Worm (Caenorhabditis elegans) whole organism, mixed stage, embryonic: ENCODE measurements around the gene Y15E3A.4.

Experiments
- M03D4.4 ChIP-seq: sonication (generic microtip); optimal IDR thresholded peaks from 2 replicates; lab custom pipeline; 2017; ENCODE audit warnings: mild to moderate bottlenecking, missing genetic modification characterization, missing compliant biosample characterization
- bed-3 ChIP-seq: fragments of 200-800 bp; sonication (Bioruptor generic); optimal IDR thresholded peaks from 3 replicates; lab custom pipeline; 2018; ENCODE audit warnings: mild to moderate bottlenecking, missing genetic modification characterization, moderate library complexity, missing compliant biosample characterization
- blmp-1 ChIP-seq: fragments of 150-350 bp; optimal IDR thresholded peaks from 2 replicates; lab custom pipeline; 2014; ENCODE audit warnings: missing biosample characterization, missing genetic modification characterization
- ceh-39 ChIP-seq: fragments of 150-350 bp; optimal IDR thresholded peaks from 2 replicates; lab custom pipeline; 2014; ENCODE audit warnings: missing biosample characterization, missing genetic modification characterization
- ceh-43 ChIP-seq: fragments of 200-800 bp; sonication (Bioruptor generic); optimal IDR thresholded peaks from 2 replicates; lab custom pipeline; 2018; ENCODE audit warnings: mild to moderate bottlenecking, missing genetic modification characterization, moderate library complexity, missing compliant biosample characterization
- ceh-83 ChIP-seq: fragments of 200-800 bp; sonication (Bioruptor generic); optimal IDR thresholded peaks from 2 replicates; lab custom pipeline; 2018; ENCODE audit warnings: mild to moderate bottlenecking, missing genetic modification characterization, missing compliant biosample characterization
- cnd-1 ChIP-seq: fragments of 200-800 bp; sonication (Bioruptor generic); optimal IDR thresholded peaks from 2 replicates; lab custom pipeline; 2018; ENCODE audit warnings: mild to moderate bottlenecking, missing genetic modification characterization, missing compliant biosample characterization
- elt-1 ChIP-seq: sonication (generic microtip); optimal IDR thresholded peaks from 2 replicates; lab custom pipeline; 2017; ENCODE audit warnings: missing genetic modification characterization, mild to moderate bottlenecking, missing compliant biosample characterization, antibody characterized with exemption, moderate library complexity, borderline replicate concordance; ENCODE audit not compliant: insufficient read depth
- elt-3 ChIP-seq: fragments of 150-350 bp; optimal IDR thresholded peaks from 2 replicates; lab custom pipeline; 2014; ENCODE audit warnings: missing biosample characterization, missing genetic modification characterization
- flh-1 ChIP-seq: fragments of 200-800 bp; sonication (Bioruptor generic); optimal IDR thresholded peaks from 2 replicates; lab custom pipeline; 2018; ENCODE audit warnings: mild to moderate bottlenecking, missing genetic modification characterization, moderate library complexity, missing compliant biosample characterization
- hlh-1 ChIP-seq: fragments of 150-350 bp; optimal IDR thresholded peaks from 2 replicates; lab custom pipeline; 2014; ENCODE audit warnings: missing biosample characterization, missing genetic modification reagents, missing genetic modification characterization
- lin-13 ChIP-seq: fragments of 150-350 bp; optimal IDR thresholded peaks from 2 replicates; lab custom pipeline; 2014; ENCODE audit warnings: missing biosample characterization, missing genetic modification characterization
- lin-32 ChIP-seq: fragments of 200-800 bp; sonication (Bioruptor generic); optimal IDR thresholded peaks from 2 replicates; lab custom pipeline; 2018; ENCODE audit warnings: mild to moderate bottlenecking, missing genetic modification characterization, missing compliant biosample characterization
- mab-5 ChIP-seq: fragments of 150-350 bp; optimal IDR thresholded peaks from 2 replicates; lab custom pipeline; 2014; ENCODE audit warnings: missing biosample characterization, missing genetic modification characterization
- mep-1 ChIP-seq: fragments of 150-350 bp; optimal IDR thresholded peaks from 2 replicates; lab custom pipeline; 2017; ENCODE audit warnings: missing biosample characterization, missing genetic modification reagents, missing genetic modification characterization, inconsistent platforms
- mls-2 ChIP-seq: sonication (generic microtip); optimal IDR thresholded peaks from 2 replicates; lab custom pipeline; 2016; ENCODE audit warnings: mild to moderate bottlenecking, missing genetic modification characterization, moderate library complexity, missing compliant biosample characterization
- nhr-12 ChIP-seq: fragments of 150-350 bp; optimal IDR thresholded peaks from 2 replicates; lab custom pipeline; 2014; ENCODE audit warnings: missing biosample characterization, missing genetic modification characterization
- nhr-2 ChIP-seq: fragments of 150-350 bp; optimal IDR thresholded peaks from 2 replicates; lab custom pipeline; 2014; ENCODE audit warnings: missing biosample characterization, missing genetic modification characterization
- nhr-237 ChIP-seq: fragments of 150-350 bp; optimal IDR thresholded peaks from 2 replicates; lab custom pipeline; 2014; ENCODE audit warnings: missing biosample characterization, missing genetic modification characterization
- nhr-28 ChIP-seq: fragments of 150-350 bp; optimal IDR thresholded peaks from 2 replicates; lab custom pipeline; 2014; ENCODE audit warnings: missing biosample characterization, missing genetic modification characterization
- nhr-76 ChIP-seq: sonication (generic microtip); optimal IDR thresholded peaks from 2 replicates; lab custom pipeline; 2017; ENCODE audit warnings: missing biosample characterization, missing genetic modification characterization
- pha-4 ChIP-seq: fragments of 150-350 bp; optimal IDR thresholded peaks from 2 replicates; lab custom pipeline; 2018; ENCODE audit warnings: missing biosample characterization, missing genetic modification reagents, missing genetic modification characterization
- sem-2 ChIP-seq: fragments of 200-800 bp; sonication (Bioruptor generic); optimal IDR thresholded peaks from 2 replicates; lab custom pipeline; 2018; ENCODE audit warnings: mild to moderate bottlenecking, missing genetic modification characterization, missing compliant biosample characterization
- snpc-4 ChIP-seq: fragments of 150-350 bp; optimal IDR thresholded peaks from 2 replicates; lab custom pipeline; 2014; ENCODE audit warnings: missing biosample characterization, missing genetic modification characterization
- tbx-8 ChIP-seq: fragments of 200-800 bp; sonication (Bioruptor generic); optimal IDR thresholded peaks from 2 replicates; lab custom pipeline; 2018; ENCODE audit warnings: mild to moderate bottlenecking, missing genetic modification characterization, moderate library complexity, missing compliant biosample characterization
- unc-120 ChIP-seq: sonication (generic microtip); optimal IDR thresholded peaks from 2 replicates; lab custom pipeline; 2017; ENCODE audit warnings: missing genetic modification characterization, missing compliant biosample characterization; ENCODE audit not compliant: poor library complexity, severe bottlenecking
- unc-62 ChIP-seq: fragments of 150-350 bp; optimal IDR thresholded peaks from 2 replicates; lab custom pipeline; 2014; ENCODE audit warnings: missing biosample characterization, missing genetic modification reagents, missing genetic modification characterization
- zip-8 ChIP-seq: fragments of 150-350 bp; optimal IDR thresholded peaks from 2 replicates; lab custom pipeline; 2014; ENCODE audit warnings: missing biosample characterization, missing genetic modification characterization
- ztf-11 ChIP-seq: fragments of 150-350 bp; optimal IDR thresholded peaks from 2 replicates; lab custom pipeline; 2014; ENCODE audit warnings: missing biosample characterization, missing genetic modification characterization

Gene Y15E3A.4

DNA sequence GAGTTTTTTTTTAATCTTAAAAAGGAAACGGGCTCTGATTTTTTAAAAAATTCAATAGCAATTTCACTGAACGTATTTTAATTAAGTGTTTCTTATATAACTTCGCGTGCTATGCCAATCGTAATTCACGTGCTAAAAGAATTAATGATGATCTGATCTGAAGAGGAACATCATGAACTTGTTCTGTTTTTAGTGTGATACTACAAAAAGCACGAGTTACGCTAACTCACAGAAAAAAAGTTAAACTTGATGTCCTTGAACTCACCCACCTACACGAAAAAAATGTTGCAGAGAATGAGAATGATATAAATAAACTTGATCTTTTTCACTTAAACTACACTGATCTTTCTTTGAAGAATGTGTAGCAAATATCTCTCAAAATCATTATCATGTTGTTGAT, 49.1 kb downstream of the Y15E3A.4 start:
- TF ChIP-seq mab-5 (tag; lab: Kevin White, UChicago): no peak
- no peak for TF ChIP-seq nhr-237 (tag; lab: Kevin White, UChicago)
- no peak for TF ChIP-seq ceh-83 (GFP tag; lab: Kevin White, UChicago)
- no peak for TF ChIP-seq M03D4.4
- TF ChIP-seq ceh-39 (tag; lab: Kevin White, UChicago): no peak
- no peak for TF ChIP-seq unc-62 (GFP tag; lab: Kevin White, UChicago)
- TF ChIP-seq sem-2 (GFP tag; lab: Kevin White, UChicago): no peak
- no peak for TF ChIP-seq ztf-11

DNA sequence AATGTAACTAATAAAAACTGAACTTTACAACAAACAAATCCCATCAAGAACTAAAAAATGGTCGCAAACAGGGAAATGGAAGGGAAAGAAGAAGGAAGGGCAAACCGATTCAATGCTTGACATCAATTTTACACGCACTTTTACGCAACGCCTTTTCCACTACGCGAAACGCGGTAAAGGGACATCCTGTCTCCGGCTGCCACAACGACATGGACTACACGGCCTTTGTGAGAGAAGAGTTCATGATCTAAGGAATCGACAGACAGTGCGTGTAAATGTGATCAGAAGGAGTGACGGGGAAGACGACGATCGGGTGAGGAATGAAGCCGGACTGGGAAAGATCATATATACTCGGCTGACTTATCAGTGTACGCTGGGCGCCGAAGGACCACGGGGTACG, 49.7 kb downstream of the Y15E3A.4 start:
- TF ChIP-seq nhr-2 (tag; lab: Kevin White, UChicago) (no peak), ztf-11 (no peak), mep-1 (tag; lab: Kevin White, UChicago) (no peak), flh-1 (no peak), zip-8 (tag; lab: Kevin White, UChicago) (no peak), lin-32 (GFP tag; lab: Kevin White, UChicago) (no peak), ceh-39 (tag; lab: Kevin White, UChicago) (no peak), ceh-83 (GFP tag; lab: Kevin White, UChicago) (no peak), nhr-76 (tag; lab: Kevin White, UChicago) (no peak), snpc-4 (tag; lab: Kevin White, UChicago) (no peak)

DNA sequence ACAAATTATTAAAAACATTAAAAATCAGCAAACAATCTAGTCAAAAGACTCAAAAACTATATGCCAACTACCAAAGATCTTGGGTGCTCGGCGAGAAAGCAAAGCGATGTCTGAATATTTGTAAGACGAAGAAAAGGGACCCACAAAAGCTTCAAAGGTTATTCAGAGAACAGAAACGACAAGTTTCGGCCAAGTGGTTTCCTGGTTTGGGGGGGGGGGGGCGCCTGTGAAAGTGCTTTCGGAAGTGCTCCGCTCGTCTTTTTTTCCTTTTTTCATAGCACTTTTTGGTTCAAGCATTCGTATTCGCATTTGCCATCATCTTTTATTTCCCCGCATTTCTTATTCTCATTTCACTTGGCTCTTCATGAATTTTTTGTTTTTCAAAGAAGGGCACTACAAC, 50.7 kb downstream of the Y15E3A.4 start:
- TF ChIP-seq unc-62 (GFP tag; lab: Kevin White, UChicago) (no peak), unc-120 (no peak), sem-2 (GFP tag; lab: Kevin White, UChicago) (no peak), elt-3 (tag; lab: Kevin White, UChicago) (no peak), pha-4 (tag; lab: Kevin White, UChicago) (no peak), cnd-1 (tag; lab: Kevin White, UChicago) (no peak), snpc-4 (tag; lab: Kevin White, UChicago) (no peak), mab-5 (tag; lab: Kevin White, UChicago) (no peak), blmp-1 (no peak), mep-1 (tag; lab: Kevin White, UChicago) (no peak), mls-2 (tag; lab: Kevin White, UChicago) (no peak), elt-1 (tag; lab: Kevin White, UChicago) (no peak), bed-3 (GFP tag; lab: Kevin White, UChicago) (no peak), lin-13 (tag; lab: Kevin White, UChicago) (no peak), tbx-8 (GFP tag; lab: Kevin White, UChicago) (no peak), ceh-43 (no peak)

DNA sequence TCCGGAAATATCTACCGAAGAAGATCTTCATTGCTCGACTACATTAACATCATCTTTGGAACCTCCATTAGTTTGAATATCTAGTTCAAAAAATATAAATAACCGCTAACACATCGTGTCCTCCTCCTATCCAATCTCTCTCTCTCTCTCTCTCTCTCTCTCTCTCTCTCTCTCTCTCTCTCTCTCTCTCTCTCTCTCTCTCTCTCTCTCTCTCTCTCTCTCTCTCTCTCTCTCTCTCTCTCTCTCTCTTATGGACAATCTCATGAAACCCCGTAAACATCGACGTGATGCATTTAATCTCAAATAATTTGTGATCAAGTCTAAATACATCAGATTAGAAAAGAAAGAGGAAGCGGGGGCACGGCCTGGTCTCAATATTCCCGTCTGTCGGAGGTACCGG, 51.5 kb downstream of the Y15E3A.4 start:
- TF ChIP-seq elt-1 (tag; lab: Kevin White, UChicago) (peak; percentile 75), sem-2 (GFP tag; lab: Kevin White, UChicago) (no peak), nhr-12 (no peak)

DNA sequence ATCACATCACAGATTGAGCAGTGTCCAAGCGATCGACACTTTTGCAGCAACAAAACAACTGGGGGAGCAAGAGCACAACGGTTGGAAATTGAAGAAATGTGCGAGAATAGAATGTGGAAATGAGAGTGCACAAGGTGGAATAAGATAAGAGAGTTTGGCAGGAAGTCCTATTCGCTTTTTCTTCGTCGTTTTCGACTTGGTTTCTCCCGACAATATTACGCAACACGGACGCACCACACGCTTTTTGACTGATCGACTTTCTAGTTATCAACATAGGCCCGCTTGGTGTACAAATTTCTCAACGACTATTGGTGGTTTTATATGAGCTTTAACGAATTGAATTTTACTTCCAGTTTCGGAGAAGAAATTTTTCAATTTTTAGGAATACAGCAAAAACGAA, 52.1 kb downstream of the Y15E3A.4 start:
- no peak for TF ChIP-seq bed-3 (GFP tag; lab: Kevin White, UChicago)
- no peak for TF ChIP-seq unc-62 (GFP tag; lab: Kevin White, UChicago)
- peak; percentile 30 for TF ChIP-seq hlh-1 (tag; lab: Kevin White, UChicago)
- TF ChIP-seq mab-5 (tag; lab: Kevin White, UChicago): no peak
- TF ChIP-seq snpc-4 (tag; lab: Kevin White, UChicago): no peak
- TF ChIP-seq ztf-11: no peak
- TF ChIP-seq nhr-2 (tag; lab: Kevin White, UChicago): no peak
- no peak for TF ChIP-seq nhr-28 (tag; lab: Kevin White, UChicago)
- TF ChIP-seq nhr-237 (tag; lab: Kevin White, UChicago): no peak
- TF ChIP-seq zip-8 (tag; lab: Kevin White, UChicago): peak; percentile 54
- no peak for TF ChIP-seq ceh-43
- no peak for TF ChIP-seq blmp-1
- no peak for TF ChIP-seq nhr-76 (tag; lab: Kevin White, UChicago)
- TF ChIP-seq, all 35 proteins: peak for 2
